Worm (Caenorhabditis elegans) whole organism, L1 larva: Measurements from ENCODE around the gene Y75B12A.2.

Experiments
- C16A3.4 ChIP-seq: fragments of 150-350 bp; optimal IDR thresholded peaks from 2 replicates; lab custom pipeline; 2014; ENCODE audit warnings: missing biosample characterization, missing genetic modification characterization
- F16B12.6 ChIP-seq: fragments of 150-350 bp; optimal IDR thresholded peaks from 2 replicates; lab custom pipeline; 2014; ENCODE audit warnings: missing biosample characterization, missing genetic modification characterization
- Y116A8C.19 ChIP-seq: sonication (generic microtip); optimal IDR thresholded peaks from 2 replicates; lab custom pipeline; 2016; ENCODE audit warnings: missing compliant biosample characterization, missing genetic modification characterization, borderline replicate concordance
- ama-1 ChIP-seq: fragments of 150-350 bp; optimal IDR thresholded peaks from 2 replicates; lab custom pipeline; 2014
- ceh-63 ChIP-seq: fragments of 200-800 bp; sonication (Bioruptor generic); optimal IDR thresholded peaks from 2 replicates; lab custom pipeline; 2018; ENCODE audit warnings: mild to moderate bottlenecking, missing genetic modification characterization, missing compliant biosample characterization
- ceh-82 ChIP-seq, 3 experiments: fragments of 150-350 bp in 1 of 3; sonication (generic microtip) in 2 of 3; optimal IDR thresholded peaks; 2 replicates each; lab custom pipeline; 2014 to 2017; ENCODE audit warnings: missing biosample characterization in 3 of 3, missing genetic modification characterization in 3 of 3
- ceh-88 ChIP-seq: fragments of 200-800 bp; sonication (Bioruptor generic); IDR thresholded peaks from 2 replicates; pipeline ENCODE4 v1.3.6; 2022; ENCODE audit warnings: missing genetic modification characterization, missing compliant biosample characterization
- ces-1 ChIP-seq: fragments of 150-350 bp; optimal IDR thresholded peaks from 2 replicates; lab custom pipeline; 2014; ENCODE audit warnings: missing biosample characterization, missing genetic modification reagents, missing genetic modification characterization
- dsc-1 ChIP-seq: sonication (generic microtip); optimal IDR thresholded peaks from 2 replicates; lab custom pipeline; 2016; ENCODE audit warnings: mild to moderate bottlenecking, missing genetic modification characterization, missing compliant biosample characterization
- egl-13 ChIP-seq: sonication (generic microtip); optimal IDR thresholded peaks from 2 replicates; lab custom pipeline; 2016; ENCODE audit warnings: missing genotype, missing genetic modification reagents, missing genetic modification characterization, missing compliant biosample characterization
- elt-2 ChIP-seq: sonication (generic microtip); optimal IDR thresholded peaks from 2 replicates; lab custom pipeline; 2016; ENCODE audit warnings: missing genetic modification characterization, mild to moderate bottlenecking, inconsistent platforms, missing compliant biosample characterization, missing genetic modification reagents
- elt-3 ChIP-seq, 6 experiments: fragments of 150-350 bp in 1 of 6; sonication (generic microtip); optimal IDR thresholded peaks; 2 replicates each; lab custom pipeline; 2017 to 2018; ENCODE audit warnings: missing biosample characterization in 6 of 6, missing genetic modification characterization in 6 of 6, inconsistent platforms in 1 of 6
- fkh-10 ChIP-seq: sonication (generic microtip); optimal IDR thresholded peaks from 2 replicates; lab custom pipeline; 2017; ENCODE audit warnings: missing biosample characterization, missing genetic modification reagents, missing genetic modification characterization
- fkh-8 ChIP-seq: sonication (generic microtip); optimal IDR thresholded peaks from 2 replicates; lab custom pipeline; 2016; ENCODE audit warnings: mild to moderate bottlenecking, missing genetic modification characterization, missing compliant biosample characterization
- fos-1 ChIP-seq: fragments of 150-350 bp; optimal IDR thresholded peaks from 2 replicates; lab custom pipeline; 2014; ENCODE audit warnings: missing biosample characterization, missing genetic modification characterization
- grh-1 ChIP-seq: fragments of 200-800 bp; sonication (Bioruptor generic); IDR thresholded peaks from 2 replicates; pipeline ENCODE4 v1.3.6; 2022; ENCODE audit warnings: missing genetic modification reagents, missing genetic modification characterization, missing compliant biosample characterization
- hlh-17 ChIP-seq: fragments of 200-800 bp; sonication (Bioruptor generic); optimal IDR thresholded peaks from 2 replicates; lab custom pipeline; 2018; ENCODE audit warnings: missing genetic modification characterization, mild to moderate bottlenecking, missing compliant biosample characterization, moderate library complexity, borderline replicate concordance
- isw-1 ChIP-seq: fragments of 200-800 bp; sonication (Bioruptor generic); IDR thresholded peaks from 2 replicates; pipeline ENCODE4 v1.3.6; 2022; ENCODE audit warnings: missing genetic modification characterization, missing compliant biosample characterization
- jun-1 ChIP-seq: fragments of 150-350 bp; optimal IDR thresholded peaks from 2 replicates; lab custom pipeline; 2014; ENCODE audit warnings: missing biosample characterization, missing genetic modification reagents, missing genetic modification characterization
- lin-14 ChIP-seq: fragments of 200-800 bp; sonication (Bioruptor generic); optimal IDR thresholded peaks from 2 replicates; lab custom pipeline; 2018; ENCODE audit warnings: mild to moderate bottlenecking, missing genetic modification characterization, moderate library complexity, missing compliant biosample characterization
- lin-35 ChIP-seq, 2 experiments: fragments of 150-350 bp; optimal IDR thresholded peaks; 2 replicates each; lab custom pipeline; 2014; ENCODE audit warnings: missing biosample characterization in 2 of 2, missing genetic modification characterization in 2 of 2, missing genetic modification reagents in 2 of 2
- lin-39 ChIP-seq: fragments of 150-350 bp; optimal IDR thresholded peaks from 2 replicates; lab custom pipeline; 2014; ENCODE audit warnings: missing biosample characterization, missing genetic modification reagents, missing genetic modification characterization
- lsy-2 ChIP-seq, 2 experiments: fragments of 150-350 bp; optimal IDR thresholded peaks; 2 replicates each; lab custom pipeline; 2014; ENCODE audit warnings: missing biosample characterization in 2 of 2, missing genetic modification characterization in 2 of 2
- nhr-11 ChIP-seq: fragments of 150-350 bp; optimal IDR thresholded peaks from 2 replicates; lab custom pipeline; 2014; ENCODE audit warnings: missing biosample characterization, missing genetic modification characterization
- nhr-12 ChIP-seq: sonication (generic microtip); optimal IDR thresholded peaks from 2 replicates; lab custom pipeline; 2017; ENCODE audit warnings: missing biosample characterization, missing genetic modification characterization
- nhr-19 ChIP-seq: fragments of 200-800 bp; sonication (Bioruptor generic); conservative IDR thresholded peaks from 2 replicates; pipeline ENCODE4 v1.3.6; 2022; ENCODE audit warnings: missing genetic modification characterization, missing compliant biosample characterization
- nhr-28 ChIP-seq: fragments of 150-350 bp; optimal IDR thresholded peaks from 2 replicates; lab custom pipeline; 2014; ENCODE audit warnings: missing biosample characterization, missing genetic modification characterization
- nhr-76 ChIP-seq: sonication (generic microtip); optimal IDR thresholded peaks from 2 replicates; lab custom pipeline; 2017; ENCODE audit warnings: missing biosample characterization, missing genetic modification characterization
- nhr-84 ChIP-seq: sonication (generic microtip); optimal IDR thresholded peaks from 2 replicates; lab custom pipeline; 2017; ENCODE audit warnings: missing biosample characterization, missing genetic modification characterization
- nhr-90 ChIP-seq: sonication (generic microtip); optimal IDR thresholded peaks from 2 replicates; lab custom pipeline; 2016; ENCODE audit warnings: mild to moderate bottlenecking, missing genetic modification characterization, missing compliant biosample characterization; ENCODE audit not compliant: poor library complexity
- pqm-1 ChIP-seq: sonication (generic microtip); optimal IDR thresholded peaks from 3 replicates; lab custom pipeline; 2017; ENCODE audit warnings: missing biosample characterization, missing genetic modification characterization
- skn-1 ChIP-seq: fragments of 150-350 bp; optimal IDR thresholded peaks from 2 replicates; lab custom pipeline; 2014; ENCODE audit warnings: missing biosample characterization, missing genetic modification characterization
- snu-23 ChIP-seq: sonication (generic microtip); optimal IDR thresholded peaks from 2 replicates; lab custom pipeline; 2016; ENCODE audit warnings: missing genetic modification characterization, missing compliant biosample characterization
- sptf-1 ChIP-seq: fragments of 150-350 bp; optimal IDR thresholded peaks from 2 replicates; lab custom pipeline; 2014; ENCODE audit warnings: missing biosample characterization, missing genetic modification characterization
- sup-37 ChIP-seq: fragments of 200-800 bp; sonication (Bioruptor generic); optimal IDR thresholded peaks from 2 replicates; lab custom pipeline; 2018; ENCODE audit warnings: mild to moderate bottlenecking, missing genetic modification characterization, missing compliant biosample characterization
- swsn-7 ChIP-seq: sonication (generic microtip); optimal IDR thresholded peaks from 2 replicates; lab custom pipeline; 2016; ENCODE audit warnings: missing genetic modification characterization, missing compliant biosample characterization
- tbx-2 ChIP-seq: sonication (generic microtip); optimal IDR thresholded peaks from 2 replicates; lab custom pipeline; 2016; ENCODE audit warnings: missing genetic modification characterization, missing compliant biosample characterization
- unc-130 ChIP-seq: fragments of 150-350 bp; optimal IDR thresholded peaks from 2 replicates; lab custom pipeline; 2017; ENCODE audit warnings: missing biosample characterization, missing genetic modification characterization, inconsistent platforms
- unc-62 ChIP-seq: fragments of 150-350 bp; optimal IDR thresholded peaks from 2 replicates; lab custom pipeline; 2014; ENCODE audit warnings: missing biosample characterization, missing genetic modification reagents, missing genetic modification characterization
- unc-86 ChIP-seq: sonication (generic microtip); optimal IDR thresholded peaks from 2 replicates; lab custom pipeline; 2016; ENCODE audit warnings: missing genetic modification characterization, missing compliant biosample characterization
- vab-15 ChIP-seq: sonication (generic microtip); optimal IDR thresholded peaks from 2 replicates; lab custom pipeline; 2017; ENCODE audit warnings: missing genotype, mild to moderate bottlenecking, missing genetic modification characterization, missing compliant biosample characterization
- xbp-1 ChIP-seq: sonication (generic microtip); optimal IDR thresholded peaks from 2 replicates; lab custom pipeline; 2016; ENCODE audit warnings: missing genetic modification characterization, missing compliant biosample characterization
- zip-4 ChIP-seq: fragments of 200-800 bp; sonication (Bioruptor generic); optimal IDR thresholded peaks from 2 replicates; lab custom pipeline; 2018; ENCODE audit warnings: mild to moderate bottlenecking, missing genetic modification characterization, moderate library complexity, missing compliant biosample characterization
- ztf-11 ChIP-seq, 2 experiments: sonication (generic microtip); optimal IDR thresholded peaks; 2 replicates each; lab custom pipeline; 2016 to 2017; ENCODE audit warnings: missing genetic modification characterization in 2 of 2, missing biosample characterization in 1 of 2, missing compliant biosample characterization in 1 of 2

The Y75B12A.2 gene

ce11 chrV:15136772-15137171, 27.4 kb downstream of the Y75B12A.2 start, which contains the start of gene aipl-1 (continued):
- TF ChIP-seq lin-14 (GFP tag; lab: Kevin White, UChicago) (peak; percentile 86), snu-23 (GFP tag; lab: Kevin White, UChicago) (peak; percentile 86), nhr-90 (tag; lab: Kevin White, UChicago) (peak; percentile 56), elt-3 (tag; optimal IDR thresholded peaks at IDR 0.05; lab: Kevin White, UChicago) (peak in 2 of 6 experiments; percentile 9 to 83), ama-1 (lab: Kevin White, UChicago) (peak; percentile 26), nhr-84 (no peak), swsn-7 (tag; lab: Kevin White, UChicago) (peak; percentile 63), F16B12.6 (tag; lab: Kevin White, UChicago) (peak; percentile 61), lin-39 (tag; lab: Kevin White, UChicago) (no peak), nhr-76 (tag; lab: Kevin White, UChicago) (no peak), ceh-63 (GFP tag; lab: Kevin White, UChicago) (no peak), tbx-2 (tag; lab: Kevin White, UChicago) (peak; percentile 70), fkh-8 (tag; lab: Kevin White, UChicago) (peak; percentile 87), lsy-2 (tag; optimal IDR thresholded peaks at IDR 0.05; lab: Kevin White, UChicago) (peak; percentile 74 to 92), isw-1 (GFP tag; lab: Robert Waterston, UW) (peak; percentile 66), nhr-19 (GFP tag; lab: Robert Waterston, UW) (peak; percentile 72; the same call in 1 of the 2 replicates), Y116A8C.19 (tag; lab: Kevin White, UChicago) (no peak), grh-1 (GFP tag; lab: Robert Waterston, UW) (0 out of 2 replicates have a peak, but pooled peaks have one; percentile 11), unc-62 (no peak), nhr-11 (peak; percentile 24), pqm-1 (tag; lab: Kevin White, UChicago) (no peak), C16A3.4 (tag; lab: Kevin White, UChicago) (peak; percentile 94), egl-13 (no peak), vab-15 (peak; percentile 78), unc-86 (peak; percentile 49), ceh-88 (GFP tag; lab: Robert Waterston, UW) (peak; percentile 14; the same call in 1 of the 2 replicates), sup-37 (GFP tag; lab: Kevin White, UChicago) (no peak), fos-1 (tag; lab: Kevin White, UChicago) (peak; percentile 75), ces-1 (no peak), sptf-1 (no peak), nhr-28 (tag; lab: Kevin White, UChicago) (no peak), unc-130 (tag; lab: Kevin White, UChicago) (peak; percentile 76), jun-1 (tag; lab: Kevin White, UChicago) (peak; percentile 41), ceh-82 (tag; optimal IDR thresholded peaks at IDR 0.05; lab: Kevin White, UChicago) (peak; percentile 79 to 92 (median 87)), dsc-1 (peak; percentile 36), lin-35 (GFP tag; optimal IDR thresholded peaks at IDR 0.05; lab: Kevin White, UChicago) (peak; percentile 88 to 95)

- TF ChIP-seq hlh-17 = no peak
- TF ChIP-seq pqm-1 (tag; lab: Kevin White, UChicago) = no peak
- TF ChIP-seq lin-35 (GFP tag; optimal IDR thresholded peaks at IDR 0.05; lab: Kevin White, UChicago) = peak in 1 of 2 experiments; percentile 17
- no peak for TF ChIP-seq xbp-1 (tag; lab: Kevin White, UChicago)
- TF ChIP-seq nhr-12 (tag; lab: Kevin White, UChicago) = no peak
- no peak for TF ChIP-seq skn-1 (tag; lab: Kevin White, UChicago)
- TF ChIP-seq zip-4 = no peak
- TF ChIP-seq ztf-11 (tag; optimal IDR thresholded peaks at IDR 0.05; lab: Kevin White, UChicago) = no peak
- TF ChIP-seq fos-1 (tag; lab: Kevin White, UChicago) = no peak
- TF ChIP-seq elt-2 (tag; lab: Kevin White, UChicago) = peak; percentile 48
- TF ChIP-seq fkh-10 = no peak
- TF ChIP-seq egl-13 = no peak
- no peak for TF ChIP-seq nhr-28 (tag; lab: Kevin White, UChicago)
These were observed 30.5 kb downstream of the Y75B12A.2 start for ce11 chrV:15139811-15140210.
